Fruit fly (Drosophila melanogaster): ENCODE results near the gene CG42369.

Gene CG42369

DNA sequence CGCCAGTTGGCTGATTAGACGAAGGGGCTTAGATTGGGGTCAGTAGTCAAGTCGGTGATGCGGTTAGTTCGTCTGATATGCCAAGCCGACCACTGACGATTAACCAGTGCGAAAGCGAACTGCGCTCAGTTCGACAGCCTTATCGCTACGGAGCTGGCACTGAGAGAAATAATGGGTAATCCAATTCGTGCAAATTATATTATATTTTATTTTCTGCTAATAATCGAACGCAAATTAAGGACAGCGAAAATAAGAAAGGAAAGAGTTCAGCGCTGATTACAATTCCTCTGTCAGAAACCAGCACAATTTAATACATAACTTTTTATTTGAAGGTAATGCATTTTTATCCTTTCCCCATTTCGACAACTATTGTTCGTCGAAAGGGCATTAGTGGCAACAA, at the start of gene CG42369:
Gene CG42369 (minus strand): TSS at position 101 of the 400 bp plus-strand sequence.
- TF ChIP-seq kni (GFP tag; optimal IDR thresholded peaks at IDR 0.05) (no peak), CkIIα-i1 (GFP tag; IDR thresholded peaks at IDR 0.05) (no peak), ham (GFP tag; IDR thresholded peaks at IDR 0.05) (no peak), sens (GFP tag) (no peak), Bgb (GFP tag; IDR thresholded peaks at IDR 0.05; ENCODE audit: partially characterized antibody) (no peak), CG6791 (GFP tag; IDR thresholded peaks at IDR 0.05; ENCODE audit: partially characterized antibody) (no peak), Dip3 (GFP tag; optimal IDR thresholded peaks at IDR 0.05) (no peak), MTF-1 (GFP tag; optimal IDR thresholded peaks at IDR 0.05; ENCODE audit: borderline replicate concordance) (no peak), CG34422 (GFP tag; IDR thresholded peaks at IDR 0.05) (no peak), CG3407 (GFP tag; optimal IDR thresholded peaks at IDR 0.05) (no peak), pum (GFP tag; optimal IDR thresholded peaks at IDR 0.05) (no peak), CG10565 (GFP tag; optimal IDR thresholded peaks at IDR 0.05) (no peak), Elba2 (GFP tag; optimal IDR thresholded peaks at IDR 0.05) (no peak), CG2678 (tag; optimal IDR thresholded peaks at IDR 0.05) (no peak), CG3838 (GFP tag; optimal IDR thresholded peaks at IDR 0.05) (no peak), unc-4 (GFP tag; IDR thresholded peaks at IDR 0.05; ENCODE audit: partially characterized antibody) (no peak), CG3726 (GFP tag; IDR thresholded peaks at IDR 0.05) (no peak), Vsx1 (GFP tag; optimal IDR thresholded peaks at IDR 0.05) (no peak), Ets97D (GFP tag; optimal IDR thresholded peaks at IDR 0.05) (no peak)

DNA sequence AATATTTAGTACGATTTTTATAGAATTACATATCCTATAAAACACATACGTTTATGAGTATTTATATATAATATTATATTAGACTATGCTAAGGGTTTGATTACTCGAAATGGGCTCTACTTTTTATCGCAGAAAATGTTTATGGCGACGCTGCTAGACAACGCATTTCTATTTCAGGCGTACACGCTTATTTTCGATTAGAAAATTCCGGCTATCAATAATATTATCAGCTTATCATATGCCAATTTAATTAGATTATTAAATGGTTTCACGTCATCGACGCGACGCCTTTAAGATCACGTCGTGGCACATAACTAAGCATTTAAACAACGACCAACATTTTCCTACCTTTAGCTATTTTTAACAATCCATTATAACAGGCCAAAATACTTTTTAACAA, 29.3 kb upstream of the CG42369 start:
- TF ChIP-seq sd (tag; optimal IDR thresholded peaks at IDR 0.05) = peak; percentile 37
- TF ChIP-seq CG6854 (GFP tag; optimal IDR thresholded peaks at IDR 0.05) = no peak
- peak; percentile 40 for TF ChIP-seq mirr (GFP tag; optimal IDR thresholded peaks at IDR 0.05)
- TF ChIP-seq wor (GFP tag; IDR thresholded peaks at IDR 0.05) = no peak
- no peak for TF ChIP-seq pan (optimal IDR thresholded peaks at IDR 0.05)
- no peak for TF ChIP-seq pan (GFP tag; optimal IDR thresholded peaks at IDR 0.05 in 1 of 2, IDR thresholded peaks at IDR 0.05 in 1 of 2)
- TF ChIP-seq aop (GFP tag; IDR thresholded peaks at IDR 0.05) = no peak
- no peak for TF ChIP-seq bigmax (GFP tag; optimal IDR thresholded peaks at IDR 0.05)
- no peak for TF ChIP-seq BtbVII (GFP tag; optimal IDR thresholded peaks at IDR 0.05)
- no peak for TF ChIP-seq BEAF-32 (GFP tag; optimal IDR thresholded peaks at IDR 0.05)
- TF ChIP-seq exex (tag; optimal IDR thresholded peaks at IDR 0.05) = peak; percentile 95
- TF ChIP-seq CG34376 (GFP tag; optimal IDR thresholded peaks at IDR 0.05) = peak; percentile 40

DNA sequence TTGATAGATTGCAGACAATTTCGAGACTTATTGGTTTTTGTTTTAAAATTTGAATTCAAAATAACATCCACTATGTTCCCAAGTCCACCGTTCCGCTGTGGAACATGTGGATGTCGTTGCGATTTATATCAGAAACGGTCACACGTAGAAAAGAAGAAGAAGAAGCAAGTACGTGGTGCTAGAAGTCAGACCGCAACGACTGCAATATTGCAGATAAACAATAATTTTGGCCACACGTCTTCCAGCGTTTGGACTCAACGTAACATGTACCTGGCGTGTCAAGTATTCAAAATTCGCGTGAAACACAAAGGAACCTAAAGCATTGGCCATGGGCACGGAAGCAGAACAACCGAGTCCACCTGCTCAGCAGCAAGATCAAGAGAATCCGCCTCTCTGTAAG, 27.1 kb upstream of the CG42369 start, which contains the start of gene Fic:
Gene Fic (plus strand): TSS at position 139 of the 400 bp plus-strand sequence.
- TF ChIP-seq Pdp1 (GFP tag; optimal IDR thresholded peaks at IDR 0.05) = no peak
- TF ChIP-seq CG6272 (GFP tag; IDR thresholded peaks at IDR 0.05) = no peak
- no peak for TF ChIP-seq CG18011 (GFP tag; optimal IDR thresholded peaks at IDR 0.05)
- TF ChIP-seq CG1792 (GFP tag; optimal IDR thresholded peaks at IDR 0.05) = no peak
- no peak for TF ChIP-seq CG15696 (tag; optimal IDR thresholded peaks at IDR 0.05)
- TF ChIP-seq HLH4C (GFP tag; IDR thresholded peaks at IDR 0.05; ENCODE audit: partially characterized antibody) = no peak
- no peak for TF ChIP-seq tx (GFP tag; optimal IDR thresholded peaks at IDR 0.05)
- no peak for TF ChIP-seq hkb (optimal IDR thresholded peaks at IDR 0.05)
- TF ChIP-seq hkb (GFP tag; IDR thresholded peaks at IDR 0.05) = no peak
- no peak for TF ChIP-seq fd64A (GFP tag; optimal IDR thresholded peaks at IDR 0.05)
- TF ChIP-seq sc (optimal IDR thresholded peaks at IDR 0.05) = no peak
- no peak for TF ChIP-seq sc (GFP tag; optimal IDR thresholded peaks at IDR 0.05)
- TF ChIP-seq nau (GFP tag; optimal IDR thresholded peaks at IDR 0.05) = no peak
- no peak; the same call in 1 of the 3 replicates for TF ChIP-seq zen2 (GFP tag; IDR thresholded peaks at IDR 0.05; ENCODE audit: partially characterized antibody)
- no peak for TF ChIP-seq CG1647 (GFP tag; optimal IDR thresholded peaks at IDR 0.05)
- TF ChIP-seq D (optimal IDR thresholded peaks at IDR 0.05) = no peak
- TF ChIP-seq D (GFP tag; optimal IDR thresholded peaks at IDR 0.05) = no peak
- TF ChIP-seq lbe (GFP tag; optimal IDR thresholded peaks at IDR 0.05) = no peak
- TF ChIP-seq CG4360 (GFP tag; IDR thresholded peaks at IDR 0.05) = no peak
- TF ChIP-seq pfk (GFP tag; optimal IDR thresholded peaks at IDR 0.05) = peak; percentile 92
- no peak for TF ChIP-seq CG12942 (GFP tag; optimal IDR thresholded peaks at IDR 0.05)

Measured in whole organism, embryonic.